Worm (Caenorhabditis elegans): ENCODE measurements around the gene hrg-7.

ce11 chrV:12696790-12697189 is 45.1 kb upstream of the hrg-7 start:
- no peak for TF ChIP-seq ceh-36 (tag; optimal IDR thresholded peaks at IDR 0.05)
- no peak for TF ChIP-seq sea-1 (GFP tag; conservative IDR thresholded peaks at IDR 0.05)
- no peak for TF ChIP-seq scrt-1 (GFP tag; IDR thresholded peaks at IDR 0.05)
- no peak for TF ChIP-seq ama-1 (optimal IDR thresholded peaks at IDR 0.05)
- TF ChIP-seq pes-1 (GFP tag; IDR thresholded peaks at IDR 0.05): no peak
- no peak for TF ChIP-seq tra-4 (tag; optimal IDR thresholded peaks at IDR 0.05)
- TF ChIP-seq hmg-4 (GFP tag; optimal IDR thresholded peaks at IDR 0.05): no peak
- no peak for TF ChIP-seq hnd-1 (tag; optimal IDR thresholded peaks at IDR 0.05)
- TF ChIP-seq F13C5.2 (tag; optimal IDR thresholded peaks at IDR 0.05): no peak
